Worm (Caenorhabditis elegans): Measurements from ENCODE around the gene T06A1.5.

T06A1.5 gene

ce11 chrV:1978968-1979367 is 51.9 kb downstream of the T06A1.5 start, which contains the start of gene T08B1.4:
TSS of gene T08B1.4 (plus strand) at chrV:1979268.
- TF ChIP-seq flt-1 (GFP tag; IDR thresholded peaks at IDR 0.05) (no peak), tab-1 (GFP tag; IDR thresholded peaks at IDR 0.05) (no peak), ztf-23 (GFP tag; IDR thresholded peaks at IDR 0.05) (no peak), cog-1 (tag; optimal IDR thresholded peaks at IDR 0.05) (no peak), ref-1 (GFP tag; conservative IDR thresholded peaks at IDR 0.05) (no peak), ztf-29 (GFP tag; IDR thresholded peaks at IDR 0.05) (no peak), med-1 (GFP tag; optimal IDR thresholded peaks at IDR 0.05; ENCODE audit: insufficient read depth) (no peak), klf-2 (GFP tag; conservative IDR thresholded peaks at IDR 0.05) (no peak), T22C8.4 (GFP tag; IDR thresholded peaks at IDR 0.05) (no peak)

All from whole organism, midembryonic.